Fruit fly (Drosophila melanogaster) whole organism, embryonic: ENCODE data around the gene CG9269.

Source experiments
- Bdp1 ChIP-seq: fragments of 200-800 bp; sonication (Bioruptor generic); optimal IDR thresholded peaks from 3 replicates; lab custom pipeline; 2016; ENCODE audit warnings: missing biosample characterization, missing genetic modification characterization
- Blimp-1 ChIP-seq: fragments of 200-800 bp; sonication (Bioruptor generic); optimal IDR thresholded peaks from 3 replicates; lab custom pipeline; 2018; ENCODE audit warnings: missing biosample characterization, missing genetic modification characterization, mild to moderate bottlenecking, moderate library complexity, missing genetic modification reagents
- CG10321 ChIP-seq: fragments of 200-800 bp; sonication (Bioruptor generic); IDR thresholded peaks from 2 replicates; pipeline ENCODE4 v1.3.6; 2022; ENCODE audit warnings: missing biosample characterization, missing genetic modification characterization
- CG12391 ChIP-seq: fragments of 200-800 bp; sonication (Bioruptor generic); optimal IDR thresholded peaks from 3 replicates; lab custom pipeline; 2018; ENCODE audit warnings: missing biosample characterization, mild to moderate bottlenecking, missing genetic modification characterization, moderate library complexity
- CG1602 ChIP-seq: fragments of 200-800 bp; sonication (Bioruptor generic); optimal IDR thresholded peaks from 3 replicates; lab custom pipeline; 2016; ENCODE audit warnings: missing biosample characterization, missing genetic modification characterization
- CG16815 ChIP-seq: fragments of 200-800 bp; sonication (Bioruptor generic); optimal IDR thresholded peaks from 3 replicates; lab custom pipeline; 2017; ENCODE audit warnings: missing biosample characterization, mild to moderate bottlenecking, missing genetic modification characterization
- CG17186 ChIP-seq: fragments of 200-800 bp; sonication (Bioruptor generic); optimal IDR thresholded peaks from 3 replicates; lab custom pipeline; 2017; ENCODE audit warnings: missing biosample characterization, missing genetic modification reagents, missing genetic modification characterization
- CG30403 ChIP-seq: fragments of 200-800 bp; sonication (Bioruptor generic); optimal IDR thresholded peaks from 3 replicates; lab custom pipeline; 2016; ENCODE audit warnings: missing biosample characterization, missing genetic modification characterization
- CG3995 ChIP-seq: fragments of 200-800 bp; sonication (Bioruptor generic); optimal IDR thresholded peaks from 3 replicates; lab custom pipeline; 2016; ENCODE audit warnings: missing biosample characterization, missing genetic modification characterization
- CG42726 ChIP-seq: fragments of 200-800 bp; sonication (Bioruptor generic); IDR thresholded peaks from 2 replicates; pipeline ENCODE4 v1.3.6; 2022; ENCODE audit warnings: missing biosample characterization, missing genetic modification characterization; ENCODE audit not compliant: partially characterized antibody
- CG6254 ChIP-seq: fragments of 200-800 bp; sonication (Bioruptor generic); optimal IDR thresholded peaks from 3 replicates; lab custom pipeline; 2017; ENCODE audit warnings: mild to moderate bottlenecking, missing biosample characterization, missing genetic modification reagents, missing genetic modification characterization
- CG7372 ChIP-seq: fragments of 200-800 bp; sonication (Bioruptor generic); IDR thresholded peaks from 2 replicates; pipeline ENCODE4 v1.3.6; 2022; ENCODE audit warnings: missing biosample characterization, missing genetic modification characterization
- CG7556 ChIP-seq: fragments of 200-800 bp; sonication (Bioruptor generic); optimal IDR thresholded peaks from 2 replicates; lab custom pipeline; 2017; ENCODE audit warnings: missing biosample characterization, mild to moderate bottlenecking, missing genetic modification characterization
- CG8281 ChIP-seq: fragments of 200-800 bp; sonication (Bioruptor generic); optimal IDR thresholded peaks from 2 replicates; lab custom pipeline; 2018; ENCODE audit warnings: missing biosample characterization, mild to moderate bottlenecking, missing genetic modification characterization, moderate library complexity
- CG8359 ChIP-seq: fragments of 200-800 bp; sonication (Bioruptor generic); optimal IDR thresholded peaks from 2 replicates; lab custom pipeline; 2017; ENCODE audit warnings: missing biosample characterization, mild to moderate bottlenecking, missing genetic modification characterization, borderline replicate concordance
- CHES-1-like ChIP-seq: fragments of 200-800 bp; sonication (Bioruptor generic); optimal IDR thresholded peaks from 2 replicates; lab custom pipeline; 2016; ENCODE audit warnings: missing biosample characterization, missing genetic modification characterization
- Chrac-16 ChIP-seq: fragments of 200-800 bp; sonication (Bioruptor generic); optimal IDR thresholded peaks from 3 replicates; lab custom pipeline; 2016; ENCODE audit warnings: missing biosample characterization, missing genetic modification characterization
- CoRest ChIP-seq: fragments of 200-800 bp; sonication (Bioruptor generic); optimal IDR thresholded peaks from 3 replicates; lab custom pipeline; 2018; ENCODE audit warnings: missing biosample characterization, mild to moderate bottlenecking, missing genetic modification characterization, moderate library complexity
- CrebB ChIP-seq: fragments of 200-800 bp; sonication (Bioruptor generic); optimal IDR thresholded peaks from 3 replicates; lab custom pipeline; 2018; ENCODE audit warnings: missing biosample characterization, mild to moderate bottlenecking, missing genetic modification characterization
- ERR ChIP-seq: fragments of 200-800 bp; sonication (Bioruptor generic); optimal IDR thresholded peaks from 2 replicates; lab custom pipeline; 2016; ENCODE audit warnings: missing biosample characterization, missing genetic modification characterization
- Hand ChIP-seq: fragments of 200-800 bp; sonication (Bioruptor generic); optimal IDR thresholded peaks from 2 replicates; lab custom pipeline; 2017; ENCODE audit warnings: mild to moderate bottlenecking, missing biosample characterization, missing genetic modification reagents, missing genetic modification characterization
- HmgD ChIP-seq: fragments of 200-800 bp; sonication (Bioruptor generic); optimal IDR thresholded peaks from 3 replicates; lab custom pipeline; 2016; ENCODE audit warnings: missing biosample characterization, missing genetic modification characterization
- Hr78 ChIP-seq, 2 experiments: fragments of 200-800 bp in 1 of 2; fragments of >200 bp in 1 of 2; sonication (Bioruptor generic) in 1 of 2; optimal IDR thresholded peaks; 2 replicates each; lab custom pipeline; 2017 to 2019; ENCODE audit warnings: missing biosample characterization in 2 of 2, missing genetic modification characterization in 2 of 2, mild to moderate bottlenecking in 1 of 2, moderate library complexity in 1 of 2
- Nf-YA ChIP-seq: fragments of 200-800 bp; sonication (Bioruptor generic); IDR thresholded peaks from 2 replicates; pipeline ENCODE4 v1.3.6; 2022; ENCODE audit warnings: missing biosample characterization, missing genetic modification characterization
- PHDP ChIP-seq: fragments of 200-800 bp; sonication (Bioruptor generic); optimal IDR thresholded peaks from 3 replicates; lab custom pipeline; 2018; ENCODE audit warnings: missing biosample characterization, mild to moderate bottlenecking, missing genetic modification characterization, moderate library complexity
- Ptx1 ChIP-seq: fragments of 200-800 bp; sonication (Bioruptor generic); IDR thresholded peaks from 2 replicates; pipeline ENCODE4 v1.3.6; 2022; ENCODE audit warnings: missing biosample characterization, missing genetic modification characterization
- Stat92E ChIP-seq, 3 experiments: fragments of >200 bp in 2 of 3; fragments of 200-800 bp in 1 of 3; sonication (Bioruptor generic) in 1 of 3; optimal IDR thresholded peaks; 2 replicates each; lab custom pipeline; 2017 to 2019; ENCODE audit warnings: missing biosample characterization in 3 of 3, missing genetic modification characterization in 3 of 3, mild to moderate bottlenecking in 1 of 3, moderate library complexity in 1 of 3
- Xrp1 ChIP-seq: fragments of 200-800 bp; sonication (Bioruptor generic); IDR thresholded peaks from 2 replicates; pipeline ENCODE4 v1.3.6; 2022; ENCODE audit warnings: missing biosample characterization, missing genetic modification characterization
- ab ChIP-seq: fragments of 200-800 bp; sonication (Bioruptor generic); optimal IDR thresholded peaks from 2 replicates; lab custom pipeline; 2016; ENCODE audit warnings: missing biosample characterization, missing genetic modification characterization
- ase ChIP-seq: fragments of 200-800 bp; sonication (Bioruptor generic); IDR thresholded peaks from 3 replicates; pipeline ENCODE4 v1.3.6; 2022; ENCODE audit warnings: missing biosample characterization, missing genetic modification characterization
- bsh ChIP-seq, 2 experiments: fragments of 200-800 bp; sonication (Bioruptor generic); optimal IDR thresholded peaks; 2 replicates each; lab custom pipeline; 2017 to 2018; ENCODE audit warnings: mild to moderate bottlenecking in 2 of 2, missing biosample characterization in 2 of 2, missing genetic modification characterization in 2 of 2, moderate library complexity in 1 of 2
- cwo ChIP-seq: fragments of 200-800 bp; sonication (Bioruptor generic); optimal IDR thresholded peaks from 3 replicates; lab custom pipeline; 2017; ENCODE audit warnings: missing biosample characterization, missing genetic modification characterization, mild to moderate bottlenecking, moderate library complexity, missing genetic modification reagents
- da ChIP-seq: fragments of 200-800 bp; sonication (Bioruptor generic); optimal IDR thresholded peaks from 2 replicates; lab custom pipeline; 2016; ENCODE audit warnings: missing biosample characterization, missing genetic modification characterization
- ewg ChIP-seq: fragments of 200-800 bp; sonication (Bioruptor generic); optimal IDR thresholded peaks from 3 replicates; lab custom pipeline; 2017; ENCODE audit warnings: mild to moderate bottlenecking, missing biosample characterization, missing genetic modification reagents, missing genetic modification characterization
- gce ChIP-seq: fragments of 200-800 bp; sonication (Bioruptor generic); IDR thresholded peaks from 3 replicates; pipeline ENCODE4 v1.3.6; 2022; ENCODE audit warnings: missing biosample characterization, missing genetic modification characterization
- hb ChIP-seq: fragments of 200-800 bp; sonication (Bioruptor generic); IDR thresholded peaks from 3 replicates; pipeline ENCODE4 v1.3.6; 2022; ENCODE audit warnings: missing biosample characterization, missing genetic modification characterization; ENCODE audit not compliant: partially characterized antibody
- maf-S ChIP-seq: fragments of 200-800 bp; sonication (Bioruptor generic); optimal IDR thresholded peaks from 2 replicates; lab custom pipeline; 2016; ENCODE audit warnings: missing biosample characterization, missing genetic modification characterization
- nau ChIP-seq: fragments of 200-800 bp; sonication (Bioruptor generic); optimal IDR thresholded peaks from 3 replicates; lab custom pipeline; 2017; ENCODE audit warnings: missing biosample characterization, mild to moderate bottlenecking, missing genetic modification characterization, missing genetic modification reagents
- nom ChIP-seq: fragments of 200-800 bp; sonication (Bioruptor generic); optimal IDR thresholded peaks from 2 replicates; lab custom pipeline; 2017; ENCODE audit warnings: missing biosample characterization, missing genetic modification characterization, mild to moderate bottlenecking, moderate library complexity, missing genetic modification reagents
- pum ChIP-seq: fragments of 200-800 bp; sonication (Bioruptor generic); optimal IDR thresholded peaks from 2 replicates; lab custom pipeline; 2016; ENCODE audit warnings: missing biosample characterization, missing genetic modification characterization
- sc ChIP-seq, 3 experiments: fragments of >200 bp in 2 of 3; fragments of 200-800 bp in 1 of 3; sonication (Bioruptor generic) in 1 of 3; optimal IDR thresholded peaks; 2 replicates in 2 of 3; 3 replicates in 1 of 3; lab custom pipeline; 2017; ENCODE audit warnings: mild to moderate bottlenecking in 1 of 3, missing biosample characterization in 1 of 3, missing genetic modification characterization in 1 of 3, missing genetic modification reagents in 1 of 3
- sd ChIP-seq: fragments of 200-800 bp; sonication (Bioruptor generic); optimal IDR thresholded peaks from 3 replicates; lab custom pipeline; 2018; ENCODE audit warnings: missing biosample characterization, mild to moderate bottlenecking, missing genetic modification characterization, moderate library complexity
- vvl ChIP-seq: fragments of 200-800 bp; sonication (Bioruptor generic); IDR thresholded peaks from 2 replicates; pipeline ENCODE4 v1.3.6; 2022; ENCODE audit warnings: missing biosample characterization, missing genetic modification characterization
- wor ChIP-seq: fragments of 200-800 bp; sonication (Bioruptor generic); IDR thresholded peaks from 2 replicates; pipeline ENCODE4 v1.3.6; 2022; ENCODE audit warnings: missing biosample characterization, missing genetic modification characterization
- zen2 ChIP-seq: fragments of 200-800 bp; sonication (Bioruptor generic); IDR thresholded peaks from 3 replicates; pipeline ENCODE4 v1.3.6; 2022; ENCODE audit warnings: missing biosample characterization, missing genetic modification characterization; ENCODE audit not compliant: partially characterized antibody

CG9269 gene

dm6 chr3R:13615617-13616016 lies at the start of gene CG9269:
Gene CG9269 (plus strand): TSS chr3R:13615917.
- TF ChIP-seq ewg (GFP tag; lab: Kevin White, UChicago) (no peak), ase (GFP tag; lab: Robert Waterston, UW) (no peak), CG16815 (GFP tag; lab: Kevin White, UChicago) (no peak), wor (GFP tag; lab: Robert Waterston, UW) (no peak), CG8281 (tag; lab: Kevin White, UChicago) (no peak), Hand (GFP tag; lab: Kevin White, UChicago) (no peak), CG8359 (GFP tag; lab: Kevin White, UChicago) (no peak), CHES-1-like (GFP tag; lab: Kevin White, UChicago) (no peak), CG7372 (GFP tag; lab: Robert Waterston, UW) (no peak), Hr78 (GFP tag; optimal IDR thresholded peaks at IDR 0.05; lab: Kevin White, UChicago) (no peak), Nf-YA (GFP tag; lab: Robert Waterston, UW) (no peak), sc (optimal IDR thresholded peaks at IDR 0.05; lab: Kevin White, UChicago) (no peak), sc (GFP tag; optimal IDR thresholded peaks at IDR 0.05; lab: Kevin White, UChicago) (no peak), CG42726 (GFP tag; lab: Robert Waterston, UW) (no peak), bsh (GFP tag; optimal IDR thresholded peaks at IDR 0.05; lab: Kevin White, UChicago) (no peak), Stat92E (GFP tag; optimal IDR thresholded peaks at IDR 0.05; lab: Kevin White, UChicago) (no peak), zen2 (GFP tag; lab: Robert Waterston, UW) (no peak), HmgD (GFP tag; lab: Kevin White, UChicago) (no peak), PHDP (tag; lab: Kevin White, UChicago) (no peak), sd (tag; lab: Kevin White, UChicago) (no peak), CG3995 (GFP tag; lab: Kevin White, UChicago) (no peak)

dm6 chr3R:13587697-13588096 lies 28.0 kb upstream of the CG9269 start, which contains the start of gene CG14370:
Gene CG14370 (plus strand): TSS chr3R:13587997.
- TF ChIP-seq pum (no peak), nau (no peak), CG6254 (no peak), CG17186 (GFP tag; lab: Kevin White, UChicago) (no peak), ab (GFP tag; lab: Kevin White, UChicago) (no peak), Ptx1 (GFP tag; lab: Robert Waterston, UW) (no peak), Xrp1 (GFP tag; lab: Robert Waterston, UW) (no peak)

- no peak for TF ChIP-seq Blimp-1 (GFP tag; lab: Kevin White, UChicago)
- no peak for TF ChIP-seq ERR (GFP tag; lab: Kevin White, UChicago)
- no peak for TF ChIP-seq hb (GFP tag; lab: Robert Waterston, UW)
- TF ChIP-seq gce (GFP tag; lab: Robert Waterston, UW): no peak
- TF ChIP-seq da: no peak
- no peak for TF ChIP-seq cwo (GFP tag; lab: Kevin White, UChicago)
- TF ChIP-seq CG12391 (tag; lab: Kevin White, UChicago): no peak
- no peak for TF ChIP-seq Chrac-16 (GFP tag; lab: Kevin White, UChicago)
- TF ChIP-seq CG30403 (GFP tag; lab: Kevin White, UChicago): no peak
- TF ChIP-seq vvl: no peak
- no peak for TF ChIP-seq maf-S (GFP tag; lab: Kevin White, UChicago)
- no peak for TF ChIP-seq nau
- TF ChIP-seq CG10321 (GFP tag; lab: Robert Waterston, UW): no peak
- no peak for TF ChIP-seq CG7556 (GFP tag; lab: Kevin White, UChicago)
- no peak for TF ChIP-seq nom (GFP tag; lab: Kevin White, UChicago)
- no peak for TF ChIP-seq CG1602 (GFP tag; lab: Kevin White, UChicago)
- TF ChIP-seq Bdp1 (GFP tag; lab: Kevin White, UChicago): no peak
- no peak for TF ChIP-seq CoRest (tag; lab: Kevin White, UChicago)
- TF ChIP-seq CrebB (tag; lab: Kevin White, UChicago): no peak
Observed at dm6 chr3R:13592557-13592956, 23.2 kb upstream of the CG9269 start, which contains the start of gene CG14369. Gene CG14369 (minus strand): TSS chr3R:13592657.
